Worm (Caenorhabditis elegans) whole organism, L2 larva: Measurements from ENCODE around the gene C09G12.17.

ENCODE experiments used
- F13H6.1 ChIP-seq: sonication (generic microtip); optimal IDR thresholded peaks from 2 replicates; lab custom pipeline; 2016; ENCODE audit warnings: missing genetic modification characterization, missing compliant biosample characterization
- R02D3.7 ChIP-seq: fragments of 150-350 bp; optimal IDR thresholded peaks from 2 replicates; lab custom pipeline; 2014; ENCODE audit warnings: missing biosample characterization, missing genetic modification characterization
- alr-1 ChIP-seq: fragments of 150-350 bp; optimal IDR thresholded peaks from 2 replicates; lab custom pipeline; 2014; ENCODE audit warnings: missing biosample characterization, missing genetic modification characterization
- aly-2 ChIP-seq: fragments of 150-350 bp; optimal IDR thresholded peaks from 2 replicates; lab custom pipeline; 2014; ENCODE audit warnings: missing biosample characterization, missing genetic modification characterization
- ama-1 ChIP-seq: fragments of 150-350 bp; optimal IDR thresholded peaks from 2 replicates; lab custom pipeline; 2018; ENCODE audit warnings: inconsistent platforms
- blmp-1 ChIP-seq: sonication (generic microtip); optimal IDR thresholded peaks from 2 replicates; lab custom pipeline; 2017; ENCODE audit warnings: missing genetic modification characterization, mild to moderate bottlenecking, missing compliant biosample characterization, antibody characterized with exemption, moderate library complexity; ENCODE audit not compliant: insufficient read depth
- ceh-82 ChIP-seq: fragments of 150-350 bp; optimal IDR thresholded peaks from 2 replicates; lab custom pipeline; 2014; ENCODE audit warnings: missing biosample characterization, missing genetic modification characterization
- dmd-4 ChIP-seq: sonication (generic microtip); optimal IDR thresholded peaks from 2 replicates; lab custom pipeline; 2017; ENCODE audit warnings: missing biosample characterization, missing genetic modification characterization
- egl-27 ChIP-seq: sonication (generic microtip); optimal IDR thresholded peaks from 3 replicates; lab custom pipeline; 2017; ENCODE audit warnings: missing biosample characterization, missing genetic modification reagents, missing genetic modification characterization
- elt-1 ChIP-seq: fragments of 150-350 bp; optimal IDR thresholded peaks from 2 replicates; lab custom pipeline; 2014; ENCODE audit warnings: missing biosample characterization, missing genetic modification characterization
- fos-1 ChIP-seq: fragments of 150-350 bp; optimal IDR thresholded peaks from 2 replicates; lab custom pipeline; 2014; ENCODE audit warnings: missing biosample characterization, missing genetic modification characterization
- gmeb-1 ChIP-seq: fragments of 150-350 bp; optimal IDR thresholded peaks from 2 replicates; lab custom pipeline; 2014; ENCODE audit warnings: missing biosample characterization, missing genetic modification characterization
- lin-11 ChIP-seq: fragments of 150-350 bp; sonication (generic microtip); optimal IDR thresholded peaks from 2 replicates; lab custom pipeline; 2014; ENCODE audit warnings: missing biosample characterization, missing genetic modification characterization, inconsistent platforms, mixed read lengths
- lin-13 ChIP-seq: fragments of 150-350 bp; optimal IDR thresholded peaks from 2 replicates; lab custom pipeline; 2014; ENCODE audit warnings: missing biosample characterization, missing genetic modification reagents, missing genetic modification characterization
- lsy-2 ChIP-seq, 2 experiments: fragments of 150-350 bp in 1 of 2; sonication (generic microtip) in 1 of 2; optimal IDR thresholded peaks; 2 replicates each; lab custom pipeline; 2014 to 2017; ENCODE audit warnings: missing biosample characterization in 2 of 2, missing genetic modification characterization in 2 of 2
- mbf-1 ChIP-seq: sonication (generic microtip); optimal IDR thresholded peaks from 2 replicates; lab custom pipeline; 2017; ENCODE audit warnings: missing biosample characterization, missing genetic modification characterization
- mdl-1 ChIP-seq, 2 experiments: fragments of 150-350 bp in 1 of 2; sonication (generic microtip) in 1 of 2; optimal IDR thresholded peaks; 2 replicates each; lab custom pipeline; 2017; ENCODE audit warnings: missing biosample characterization in 2 of 2, missing genetic modification characterization in 2 of 2
- nhr-11 ChIP-seq: fragments of 150-350 bp; optimal IDR thresholded peaks from 2 replicates; lab custom pipeline; 2014; ENCODE audit warnings: missing biosample characterization, missing genetic modification characterization
- nhr-12 ChIP-seq: fragments of 150-350 bp; optimal IDR thresholded peaks from 2 replicates; lab custom pipeline; 2014; ENCODE audit warnings: missing biosample characterization, missing genetic modification characterization
- nhr-129 ChIP-seq: fragments of 150-350 bp; optimal IDR thresholded peaks from 2 replicates; lab custom pipeline; 2014; ENCODE audit warnings: missing biosample characterization, missing genetic modification characterization
- nhr-21 ChIP-seq: fragments of 150-350 bp; optimal IDR thresholded peaks from 2 replicates; lab custom pipeline; 2014; ENCODE audit warnings: missing biosample characterization, missing genetic modification characterization
- nhr-25 ChIP-seq: fragments of 150-350 bp; sonication (generic microtip); optimal IDR thresholded peaks from 3 replicates; lab custom pipeline; 2014; ENCODE audit warnings: missing biosample characterization, missing genetic modification characterization
- nhr-77 ChIP-seq: fragments of 150-350 bp; optimal IDR thresholded peaks from 2 replicates; lab custom pipeline; 2014; ENCODE audit warnings: missing biosample characterization, missing genetic modification characterization
- peb-1 ChIP-seq: fragments of 150-350 bp; optimal IDR thresholded peaks from 2 replicates; lab custom pipeline; 2014; ENCODE audit warnings: missing biosample characterization, missing genetic modification characterization
- sem-4 ChIP-seq: fragments of 150-350 bp; optimal IDR thresholded peaks from 2 replicates; lab custom pipeline; 2014; ENCODE audit warnings: missing biosample characterization, missing genetic modification reagents, missing genetic modification characterization
- skn-1 ChIP-seq: sonication (generic microtip); optimal IDR thresholded peaks from 2 replicates; lab custom pipeline; 2017; ENCODE audit warnings: missing biosample characterization, missing genetic modification characterization
- sma-3 ChIP-seq: sonication (generic microtip); optimal IDR thresholded peaks from 2 replicates; lab custom pipeline; 2016; ENCODE audit warnings: missing genetic modification reagents, missing genetic modification characterization, missing compliant biosample characterization
- sma-9 ChIP-seq, 2 experiments: fragments of 150-350 bp in 1 of 2; sonication (generic microtip) in 1 of 2; optimal IDR thresholded peaks; 2 replicates each; lab custom pipeline; 2014 to 2016; ENCODE audit warnings: missing genetic modification characterization in 2 of 2, mild to moderate bottlenecking in 1 of 2, missing biosample characterization in 1 of 2, missing compliant biosample characterization in 1 of 2, missing genetic modification reagents in 1 of 2, moderate library complexity in 1 of 2
- snpc-4 ChIP-seq: fragments of 150-350 bp; optimal IDR thresholded peaks from 2 replicates; lab custom pipeline; 2014; ENCODE audit warnings: missing biosample characterization, missing genetic modification characterization
- unc-39 ChIP-seq: fragments of 150-350 bp; optimal IDR thresholded peaks from 2 replicates; lab custom pipeline; 2014; ENCODE audit warnings: missing biosample characterization, missing genetic modification characterization
- unc-55 ChIP-seq: fragments of 150-350 bp; sonication (generic microtip); optimal IDR thresholded peaks from 3 replicates; lab custom pipeline; 2014; ENCODE audit warnings: missing biosample characterization, missing genetic modification reagents, missing genetic modification characterization
- unc-62 ChIP-seq: fragments of 150-350 bp; optimal IDR thresholded peaks from 2 replicates; lab custom pipeline; 2014; ENCODE audit warnings: missing biosample characterization, missing genetic modification reagents, missing genetic modification characterization
- zag-1 ChIP-seq: fragments of 150-350 bp; optimal IDR thresholded peaks from 2 replicates; lab custom pipeline; 2014; ENCODE audit warnings: missing biosample characterization, missing genetic modification characterization
- ztf-11 ChIP-seq: sonication (generic microtip); optimal IDR thresholded peaks from 2 replicates; lab custom pipeline; 2017; ENCODE audit warnings: missing biosample characterization, missing genetic modification characterization

The C09G12.17 gene

ce11 chrIV:3515412-3516046 lies 19.3 kb upstream of the C09G12.17 start (continued):
- peak; percentile 45 for TF ChIP-seq zag-1 (tag; lab: Kevin White, UChicago)
- no peak for TF ChIP-seq sma-3 (GFP tag; lab: Kevin White, UChicago)
- no peak for TF ChIP-seq ceh-82
- TF ChIP-seq nhr-12 (tag; lab: Kevin White, UChicago) = no peak
- peak; percentile 86 for TF ChIP-seq fos-1 (tag; lab: Kevin White, UChicago)
- TF ChIP-seq sem-4 (tag; lab: Kevin White, UChicago) = no peak
- TF ChIP-seq lsy-2 (tag; optimal IDR thresholded peaks at IDR 0.05; lab: Kevin White, UChicago) = peak in 1 of 2 experiments; percentile 60
- peak; percentile 83 for TF ChIP-seq unc-55
- TF ChIP-seq skn-1 (tag; lab: Kevin White, UChicago) = no peak
- peak; percentile 63 for TF ChIP-seq lin-11 (tag; lab: Kevin White, UChicago)

- no peak for TF ChIP-seq nhr-77 (tag; lab: Kevin White, UChicago)
- TF ChIP-seq dmd-4 (tag; lab: Kevin White, UChicago) = no peak
- no peak for TF ChIP-seq ama-1 (lab: Kevin White, UChicago)
- TF ChIP-seq blmp-1 (tag; lab: Kevin White, UChicago) = no peak
- no peak for TF ChIP-seq nhr-129
- TF ChIP-seq mbf-1 (tag; lab: Kevin White, UChicago) = no peak
- TF ChIP-seq snpc-4 (tag; lab: Kevin White, UChicago) = no peak
- TF ChIP-seq, all 48 proteins: peak for 0
Observed at ce11 chrIV:3514467-3514866, 18.2 kb upstream of the C09G12.17 start, which contains the start of gene tsg-101. Gene tsg-101 (minus strand): TSS chrIV:3514567.

DNA sequence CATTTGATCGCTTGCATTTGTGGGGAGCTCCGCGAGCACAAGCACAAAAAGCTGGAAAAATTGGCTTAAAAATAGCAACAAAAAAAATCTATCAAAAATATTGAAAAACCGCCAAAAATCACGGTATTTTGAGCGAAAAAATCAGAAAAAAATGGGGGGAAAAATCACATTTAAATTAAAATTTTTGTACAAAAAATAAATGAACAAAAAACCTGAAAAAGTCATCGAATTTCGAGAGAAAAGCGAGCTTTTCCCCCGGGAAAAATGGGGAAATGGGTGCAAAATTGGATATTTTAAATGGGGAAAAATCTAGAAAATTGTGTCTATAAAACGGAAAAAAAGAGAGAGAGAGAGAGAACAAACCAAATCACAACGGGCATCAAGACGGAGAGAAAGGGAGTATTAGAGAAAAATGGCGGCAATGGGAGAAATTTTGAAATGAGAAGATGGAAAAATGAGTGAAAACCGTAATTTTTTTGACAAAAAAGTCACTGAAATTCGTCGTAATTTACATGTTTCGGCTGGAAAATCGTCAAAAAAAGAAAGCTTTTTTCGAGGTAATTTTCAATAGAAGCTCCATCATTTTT lies 13.3 kb upstream of the C09G12.17 start, which contains the start of gene ced-10:
Gene ced-10 (minus strand): TSS at position 51 of the 587 bp plus-strand sequence.
- TF ChIP-seq R02D3.7 (tag; lab: Kevin White, UChicago) (no peak), aly-2 (no peak), F13H6.1 (tag; lab: Kevin White, UChicago) (no peak)

- TF ChIP-seq lsy-2 (tag; optimal IDR thresholded peaks at IDR 0.05; lab: Kevin White, UChicago) = peak in 1 of 2 experiments; percentile 5
- no peak for TF ChIP-seq elt-1 (tag; lab: Kevin White, UChicago)
- no peak for TF ChIP-seq egl-27 (tag; lab: Kevin White, UChicago)
- TF ChIP-seq unc-55 = no peak
- no peak for TF ChIP-seq peb-1
- no peak for TF ChIP-seq unc-62 (GFP tag; lab: Kevin White, UChicago)
- TF ChIP-seq mbf-1 (tag; lab: Kevin White, UChicago) = no peak
- no peak for TF ChIP-seq nhr-25
Observed at ce11 chrIV:3505940-3506339, 9.7 kb upstream of the C09G12.17 start.

ce11 chrIV:3504144-3504543 lies 7.9 kb upstream of the C09G12.17 start, which contains the start of gene srz-83:
Gene srz-83 (plus strand): TSS chrIV:3504444.
- TF ChIP-seq unc-39 (tag; lab: Kevin White, UChicago) (no peak), nhr-11 (no peak), sem-4 (tag; lab: Kevin White, UChicago) (no peak), blmp-1 (tag; lab: Kevin White, UChicago) (no peak)
- TF ChIP-seq, all 48 proteins: peak for 0

- TF ChIP-seq nhr-11 (no peak), snpc-4 (tag; lab: Kevin White, UChicago) (no peak), mbf-1 (tag; lab: Kevin White, UChicago) (no peak), nhr-21 (tag; lab: Kevin White, UChicago) (no peak), gmeb-1 (tag; lab: Kevin White, UChicago) (no peak), dmd-4 (tag; lab: Kevin White, UChicago) (no peak), zag-1 (tag; lab: Kevin White, UChicago) (no peak), skn-1 (tag; lab: Kevin White, UChicago) (no peak), unc-39 (tag; lab: Kevin White, UChicago) (no peak), alr-1 (tag; lab: Kevin White, UChicago) (no peak), fos-1 (tag; lab: Kevin White, UChicago) (no peak), sma-9 (GFP tag; optimal IDR thresholded peaks at IDR 0.05; lab: Kevin White, UChicago) (no peak), sma-9 (tag; optimal IDR thresholded peaks at IDR 0.05; lab: Kevin White, UChicago) (no peak), mdl-1 (tag; optimal IDR thresholded peaks at IDR 0.05; lab: Kevin White, UChicago) (no peak), blmp-1 (tag; lab: Kevin White, UChicago) (no peak), lin-13 (GFP tag; lab: Kevin White, UChicago) (no peak), ztf-11 (no peak)
Observed at ce11 chrIV:3501981-3502736, 5.9 kb upstream of the C09G12.17 start.
